Worm (Caenorhabditis elegans): ENCODE results near the gene F54C9.11.

F54C9.11 gene

ce11 chrII:8585036-8585627 lies at the start of gene F54C9.11:
Gene F54C9.11 (minus strand): TSS chrII:8585086.
- no peak for TF ChIP-seq dao-5 (tag; optimal IDR thresholded peaks at IDR 0.05)
- TF ChIP-seq him-1 (tag; optimal IDR thresholded peaks at IDR 0.05): no peak
- TF ChIP-seq W03F9.2 (tag; optimal IDR thresholded peaks at IDR 0.05): no peak

ce11 chrII:8634386-8634785 lies 49.5 kb upstream of the F54C9.11 start, which contains the start of gene cutl-12:
Gene cutl-12 (minus strand): TSS chrII:8634486.
- no peak for TF ChIP-seq dao-5 (tag; optimal IDR thresholded peaks at IDR 0.05)
- no peak for TF ChIP-seq him-1 (tag; optimal IDR thresholded peaks at IDR 0.05)
- no peak for TF ChIP-seq W03F9.2 (tag; optimal IDR thresholded peaks at IDR 0.05)

ce11 chrII:8631766-8632165 lies 46.9 kb upstream of the F54C9.11 start:
- TF ChIP-seq dao-5 (tag; optimal IDR thresholded peaks at IDR 0.05): no peak
- TF ChIP-seq W03F9.2 (tag; optimal IDR thresholded peaks at IDR 0.05): no peak
- no peak for TF ChIP-seq him-1 (tag; optimal IDR thresholded peaks at IDR 0.05)

ce11 chrII:8630088-8630487 lies 45.2 kb upstream of the F54C9.11 start, which contains the start of gene T22C8.6:
Gene T22C8.6 (minus strand): TSS chrII:8630281.
- TF ChIP-seq him-1 (tag; optimal IDR thresholded peaks at IDR 0.05) (no peak), W03F9.2 (tag; optimal IDR thresholded peaks at IDR 0.05) (no peak), dao-5 (tag; optimal IDR thresholded peaks at IDR 0.05) (no peak)

- no peak for TF ChIP-seq him-1 (tag; optimal IDR thresholded peaks at IDR 0.05)
- TF ChIP-seq W03F9.2 (tag; optimal IDR thresholded peaks at IDR 0.05): no peak
- no peak for TF ChIP-seq dao-5 (tag; optimal IDR thresholded peaks at IDR 0.05)
Measured at ce11 chrII:8627907-8628306, 43.0 kb upstream of the F54C9.11 start.

ce11 chrII:8626598-8626997 lies 41.7 kb upstream of the F54C9.11 start:
- TF ChIP-seq him-1 (tag; optimal IDR thresholded peaks at IDR 0.05) (no peak), dao-5 (tag; optimal IDR thresholded peaks at IDR 0.05) (no peak), W03F9.2 (tag; optimal IDR thresholded peaks at IDR 0.05) (no peak)

ce11 chrII:8625163-8625562 lies 40.3 kb upstream of the F54C9.11 start, which contains the start of gene sptf-2:
Gene sptf-2 (plus strand): TSS chrII:8625459.
- no peak for TF ChIP-seq W03F9.2 (tag; optimal IDR thresholded peaks at IDR 0.05)
- no peak for TF ChIP-seq dao-5 (tag; optimal IDR thresholded peaks at IDR 0.05)
- no peak for TF ChIP-seq him-1 (tag; optimal IDR thresholded peaks at IDR 0.05)

- TF ChIP-seq dao-5 (tag; optimal IDR thresholded peaks at IDR 0.05) (no peak), him-1 (tag; optimal IDR thresholded peaks at IDR 0.05) (no peak), W03F9.2 (tag; optimal IDR thresholded peaks at IDR 0.05) (no peak)
Measured at ce11 chrII:8623396-8623795, 38.5 kb upstream of the F54C9.11 start, which contains the start of gene T22C8.4. Gene T22C8.4 (minus strand): TSS chrII:8623496.

ce11 chrII:8621883-8622282 lies 37.0 kb upstream of the F54C9.11 start, which contains the start of gene T22C8.3:
Gene T22C8.3 (minus strand): TSS chrII:8621983.
- no peak for TF ChIP-seq dao-5 (tag; optimal IDR thresholded peaks at IDR 0.05)
- TF ChIP-seq W03F9.2 (tag; optimal IDR thresholded peaks at IDR 0.05): no peak
- TF ChIP-seq him-1 (tag; optimal IDR thresholded peaks at IDR 0.05): no peak

ce11 chrII:8617516-8617915 lies 32.6 kb upstream of the F54C9.11 start, which contains the start of gene chhy-1:
Gene chhy-1 (minus strand): TSS chrII:8617616.
- TF ChIP-seq him-1 (tag; optimal IDR thresholded peaks at IDR 0.05): no peak
- TF ChIP-seq W03F9.2 (tag; optimal IDR thresholded peaks at IDR 0.05): no peak
- TF ChIP-seq dao-5 (tag; optimal IDR thresholded peaks at IDR 0.05): no peak

- TF ChIP-seq him-1 (tag; optimal IDR thresholded peaks at IDR 0.05): no peak
- no peak for TF ChIP-seq dao-5 (tag; optimal IDR thresholded peaks at IDR 0.05)
- TF ChIP-seq W03F9.2 (tag; optimal IDR thresholded peaks at IDR 0.05): no peak
Measured at ce11 chrII:8616155-8616554, 31.3 kb upstream of the F54C9.11 start.

- TF ChIP-seq dao-5 (tag; optimal IDR thresholded peaks at IDR 0.05): no peak
- no peak for TF ChIP-seq W03F9.2 (tag; optimal IDR thresholded peaks at IDR 0.05)
- no peak for TF ChIP-seq him-1 (tag; optimal IDR thresholded peaks at IDR 0.05)
Measured at ce11 chrII:8612470-8612869, 27.6 kb upstream of the F54C9.11 start, which contains the start of gene T22C8.1. Gene T22C8.1 (plus strand): TSS chrII:8612770.

ce11 chrII:8611330-8611729 lies 26.4 kb upstream of the F54C9.11 start:
- TF ChIP-seq him-1 (tag; optimal IDR thresholded peaks at IDR 0.05) (no peak), W03F9.2 (tag; optimal IDR thresholded peaks at IDR 0.05) (no peak)

- TF ChIP-seq W03F9.2 (tag; optimal IDR thresholded peaks at IDR 0.05): no peak
- no peak for TF ChIP-seq dao-5 (tag; optimal IDR thresholded peaks at IDR 0.05)
- TF ChIP-seq him-1 (tag; optimal IDR thresholded peaks at IDR 0.05): no peak
Measured at ce11 chrII:8610585-8610984, 25.7 kb upstream of the F54C9.11 start.

- no peak for TF ChIP-seq him-1 (tag; optimal IDR thresholded peaks at IDR 0.05)
- no peak for TF ChIP-seq W03F9.2 (tag; optimal IDR thresholded peaks at IDR 0.05)
- no peak for TF ChIP-seq dao-5 (tag; optimal IDR thresholded peaks at IDR 0.05)
Measured at ce11 chrII:8610085-8610484, 25.2 kb upstream of the F54C9.11 start, which contains the start of gene F28C6.9. Gene F28C6.9 (minus strand): TSS chrII:8610185.
